Fruit fly (Drosophila melanogaster) S2 (cell line): Measurements from ENCODE around the gene CG32444.

Source experiments
- CG8478 ChIP-seq: fragments of >200 bp; optimal IDR thresholded peaks from 2 replicates; lab custom pipeline; 2018
- CTCF ChIP-seq, 2 experiments: fragments of >200 bp; optimal IDR thresholded peaks; 2 replicates each; lab custom pipeline; 2018

DNA sequence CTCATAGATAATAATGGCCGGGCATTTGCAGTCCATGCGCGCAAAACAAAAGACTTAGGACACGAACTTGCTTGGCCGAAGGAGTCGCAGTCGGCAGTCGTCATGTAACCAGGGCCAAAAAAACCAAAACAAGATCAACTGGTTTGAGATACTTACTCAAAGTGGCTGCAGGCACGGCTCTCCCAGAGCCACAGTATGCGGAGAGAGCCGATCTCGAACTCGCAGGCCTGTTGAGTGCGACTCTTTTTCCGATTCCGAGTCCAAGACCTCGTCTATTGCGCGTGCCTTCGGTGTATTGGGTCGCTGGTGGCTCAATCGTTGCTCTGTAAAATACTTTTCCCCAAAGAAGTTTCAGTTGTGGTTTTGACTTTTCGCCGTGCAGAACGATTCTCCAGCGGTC lies 7.9 kb downstream of the CG32444 start, which contains the start of gene CG43980:
- TF ChIP-seq CG8478 (lab: Kevin White, UChicago): no peak
- no peak for TF ChIP-seq CTCF (optimal IDR thresholded peaks at IDR 0.05; lab: Kevin White, UChicago)
